Worm (Caenorhabditis elegans) whole organism, L3 larva: Measurements from ENCODE around the gene C06A1.3.

Experiments used
- ZK546.5 ChIP-seq: sonication (generic microtip); optimal IDR thresholded peaks from 2 replicates; lab custom pipeline; 2017; ENCODE audit warnings: missing biosample characterization, missing genetic modification characterization
- aly-2 ChIP-seq: fragments of 150-350 bp; optimal IDR thresholded peaks from 2 replicates; lab custom pipeline; 2014; ENCODE audit warnings: missing biosample characterization, missing genetic modification characterization
- ama-1 ChIP-seq: fragments of 150-350 bp; optimal IDR thresholded peaks from 2 replicates; lab custom pipeline; 2018
- ceh-16 ChIP-seq: sonication (generic microtip); optimal IDR thresholded peaks from 2 replicates; lab custom pipeline; 2017; ENCODE audit warnings: missing biosample characterization, missing genetic modification characterization
- ceh-28 ChIP-seq: fragments of 150-350 bp; optimal IDR thresholded peaks from 2 replicates; lab custom pipeline; 2014; ENCODE audit warnings: missing biosample characterization, missing genetic modification reagents, missing genetic modification characterization
- daf-12 ChIP-seq: fragments of 150-350 bp; optimal IDR thresholded peaks from 2 replicates; lab custom pipeline; 2014; ENCODE audit warnings: missing biosample characterization, missing genetic modification reagents, missing genetic modification characterization
- egl-27 ChIP-seq: sonication (generic microtip); optimal IDR thresholded peaks from 4 replicates; lab custom pipeline; 2017; ENCODE audit warnings: missing biosample characterization, missing genetic modification reagents, missing genetic modification characterization
- egl-5 ChIP-seq: fragments of 150-350 bp; optimal IDR thresholded peaks from 2 replicates; lab custom pipeline; 2017; ENCODE audit warnings: missing biosample characterization, missing genetic modification reagents, missing genetic modification characterization, inconsistent platforms
- elt-2 ChIP-seq: sonication (generic microtip); optimal IDR thresholded peaks from 2 replicates; lab custom pipeline; 2016; ENCODE audit warnings: missing genetic modification reagents, mild to moderate bottlenecking, missing genetic modification characterization, missing compliant biosample characterization
- elt-3 ChIP-seq, 3 experiments: fragments of 150-350 bp in 1 of 3; sonication (generic microtip) in 2 of 3; optimal IDR thresholded peaks; 2 replicates in 2 of 3; 4 replicates in 1 of 3; lab custom pipeline; 2014 to 2017; ENCODE audit warnings: missing biosample characterization in 3 of 3, missing genetic modification characterization in 3 of 3
- eor-1 ChIP-seq, 2 experiments: fragments of 150-350 bp; optimal IDR thresholded peaks; 2 replicates each; lab custom pipeline; 2014 to 2018; ENCODE audit warnings: missing biosample characterization in 2 of 2, missing genetic modification characterization in 2 of 2
- fkh-10 ChIP-seq: sonication (generic microtip); optimal IDR thresholded peaks from 2 replicates; lab custom pipeline; 2017; ENCODE audit warnings: missing biosample characterization, missing genetic modification reagents, missing genetic modification characterization
- fkh-2 ChIP-seq: fragments of 150-350 bp; optimal IDR thresholded peaks from 2 replicates; lab custom pipeline; 2014; ENCODE audit warnings: missing biosample characterization, missing genetic modification reagents, missing genetic modification characterization
- hmg-11 ChIP-seq: sonication (generic microtip); optimal IDR thresholded peaks from 2 replicates; lab custom pipeline; 2016; ENCODE audit warnings: missing genetic modification characterization, missing compliant biosample characterization
- lin-15B ChIP-seq: fragments of 150-350 bp; optimal IDR thresholded peaks from 2 replicates; lab custom pipeline; 2014; ENCODE audit warnings: missing biosample characterization, missing genetic modification characterization
- lsy-12 ChIP-seq: sonication (generic microtip); optimal IDR thresholded peaks from 2 replicates; lab custom pipeline; 2016; ENCODE audit warnings: mild to moderate bottlenecking, missing genetic modification characterization, missing compliant biosample characterization
- mml-1 ChIP-seq: fragments of 150-350 bp; sonication (generic microtip); optimal IDR thresholded peaks from 3 replicates; lab custom pipeline; 2014; ENCODE audit warnings: missing biosample characterization, missing genetic modification characterization
- nfya-1 ChIP-seq: sonication (generic microtip); optimal IDR thresholded peaks from 2 replicates; lab custom pipeline; 2017; ENCODE audit warnings: missing genetic modification characterization, mild to moderate bottlenecking, missing compliant biosample characterization, antibody characterized with exemption, moderate library complexity; ENCODE audit not compliant: insufficient read depth
- nhr-11 ChIP-seq: fragments of 150-350 bp; optimal IDR thresholded peaks from 2 replicates; lab custom pipeline; 2014; ENCODE audit warnings: missing biosample characterization, missing genetic modification characterization
- nhr-12 ChIP-seq: fragments of 150-350 bp; optimal IDR thresholded peaks from 2 replicates; lab custom pipeline; 2014; ENCODE audit warnings: missing biosample characterization, missing genetic modification characterization
- nhr-23 ChIP-seq: fragments of 150-350 bp; optimal IDR thresholded peaks from 2 replicates; lab custom pipeline; 2014; ENCODE audit warnings: missing biosample characterization, missing genetic modification reagents, missing genetic modification characterization
- nhr-237 ChIP-seq: fragments of 150-350 bp; optimal IDR thresholded peaks from 2 replicates; lab custom pipeline; 2014; ENCODE audit warnings: missing biosample characterization, missing genetic modification characterization
- nhr-25 ChIP-seq: sonication (generic microtip); optimal IDR thresholded peaks from 2 replicates; lab custom pipeline; 2017; ENCODE audit warnings: missing biosample characterization, missing genetic modification characterization
- nhr-28 ChIP-seq: fragments of 150-350 bp; optimal IDR thresholded peaks from 2 replicates; lab custom pipeline; 2014; ENCODE audit warnings: missing biosample characterization, missing genetic modification characterization
- nhr-43 ChIP-seq: sonication (generic microtip); optimal IDR thresholded peaks from 2 replicates; lab custom pipeline; 2016; ENCODE audit warnings: mild to moderate bottlenecking, missing genetic modification characterization, missing compliant biosample characterization; ENCODE audit not compliant: poor library complexity, severe bottlenecking
- nhr-67 ChIP-seq: fragments of 150-350 bp; optimal IDR thresholded peaks from 2 replicates; lab custom pipeline; 2014; ENCODE audit warnings: missing biosample characterization, missing genetic modification characterization
- nhr-77 ChIP-seq: fragments of 150-350 bp; optimal IDR thresholded peaks from 2 replicates; lab custom pipeline; 2014; ENCODE audit warnings: missing biosample characterization, missing genetic modification characterization
- pha-4 ChIP-seq: fragments of 150-350 bp; optimal IDR thresholded peaks from 2 replicates; lab custom pipeline; 2014; ENCODE audit warnings: missing biosample characterization, missing genetic modification reagents, missing genetic modification characterization
- sea-2 ChIP-seq: fragments of 150-350 bp; sonication (generic microtip); optimal IDR thresholded peaks from 4 replicates; lab custom pipeline; 2014; ENCODE audit warnings: missing biosample characterization, missing genetic modification reagents, missing genetic modification characterization
- skn-1 ChIP-seq: fragments of 150-350 bp; optimal IDR thresholded peaks from 2 replicates; lab custom pipeline; 2014; ENCODE audit warnings: missing biosample characterization, missing genetic modification characterization
- snpc-4 ChIP-seq: fragments of 150-350 bp; optimal IDR thresholded peaks from 2 replicates; lab custom pipeline; 2014; ENCODE audit warnings: missing biosample characterization, missing genetic modification characterization
- tbx-2 ChIP-seq: sonication (generic microtip); optimal IDR thresholded peaks from 2 replicates; lab custom pipeline; 2016; ENCODE audit warnings: mild to moderate bottlenecking, missing genetic modification characterization, missing compliant biosample characterization
- unc-39 ChIP-seq: sonication (generic microtip); optimal IDR thresholded peaks from 4 replicates; lab custom pipeline; 2017; ENCODE audit warnings: missing biosample characterization, missing genetic modification characterization
- ztf-11 ChIP-seq: fragments of 150-350 bp; optimal IDR thresholded peaks from 2 replicates; lab custom pipeline; 2014; ENCODE audit warnings: missing biosample characterization, missing genetic modification characterization
- ztf-4 ChIP-seq: fragments of 150-350 bp; optimal IDR thresholded peaks from 2 replicates; lab custom pipeline; 2014; ENCODE audit warnings: missing biosample characterization, missing genetic modification characterization

Gene C06A1.3

ce11 chrII:10607238-10607961 lies 35.3 kb downstream of the C06A1.3 start, which contains the start of gene ccm-3:
Gene ccm-3 (minus strand): TSS chrII:10607275.
- TF ChIP-seq nhr-23 (tag; lab: Kevin White, UChicago) (peak; percentile 5), elt-2 (peak; percentile 43), pha-4 (tag; lab: Kevin White, UChicago) (peak; percentile 80), sea-2 (GFP tag; lab: Kevin White, UChicago) (no peak), nhr-11 (tag; lab: Kevin White, UChicago) (no peak), lin-15B (tag; lab: Kevin White, UChicago) (peak; percentile 72), unc-39 (tag; lab: Kevin White, UChicago) (no peak), skn-1 (tag; lab: Kevin White, UChicago) (no peak), hmg-11 (peak; percentile 1), nfya-1 (tag; lab: Kevin White, UChicago) (peak; percentile 31), egl-5 (tag; lab: Kevin White, UChicago) (no peak)
- TF ChIP-seq, all 47 proteins: peak for 6

- TF ChIP-seq ztf-4 (tag; lab: Kevin White, UChicago) (no peak), nhr-43 (tag; lab: Kevin White, UChicago) (no peak), elt-2 (no peak), ama-1 (no peak), nhr-11 (tag; lab: Kevin White, UChicago) (no peak), mml-1 (tag; lab: Kevin White, UChicago) (no peak), tbx-2 (tag; lab: Kevin White, UChicago) (no peak), nhr-28 (no peak), skn-1 (tag; lab: Kevin White, UChicago) (no peak), egl-27 (tag; lab: Kevin White, UChicago) (no peak), nhr-23 (tag; lab: Kevin White, UChicago) (no peak), snpc-4 (tag; lab: Kevin White, UChicago) (no peak), nhr-25 (no peak), fkh-2 (no peak), fkh-10 (GFP tag; lab: Kevin White, UChicago) (no peak), nhr-12 (tag; lab: Kevin White, UChicago) (no peak)
- TF ChIP-seq, all 47 proteins: peak for 0
These were observed 36.8 kb downstream of the C06A1.3 start for ce11 chrII:10608821-10609220.

DNA sequence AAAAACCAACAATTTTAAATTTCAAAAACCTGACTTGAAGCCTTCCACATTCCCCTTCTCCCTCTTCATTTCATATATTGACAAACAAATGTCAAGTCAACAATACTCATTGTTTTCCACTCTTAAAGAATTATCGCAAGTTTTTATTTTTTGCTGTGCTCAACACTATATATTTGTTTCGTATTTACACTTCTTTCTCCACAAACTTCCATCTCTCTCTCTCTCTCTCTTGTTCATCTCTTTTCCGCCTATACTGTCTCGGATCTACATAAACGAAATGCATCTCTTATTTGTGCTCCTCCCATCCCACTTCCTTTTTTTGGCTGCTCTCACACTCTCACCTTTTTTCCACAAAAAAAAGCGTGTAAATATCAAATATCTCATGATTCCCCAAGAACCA lies 40.7 kb downstream of the C06A1.3 start, which contains the start of gene C14A4.12:
C14A4.12 (plus strand) TSS at position 301 of the 400 bp plus-strand sequence.
- TF ChIP-seq daf-12 (tag; lab: Kevin White, UChicago): no peak
- TF ChIP-seq nhr-67: no peak
- no peak for TF ChIP-seq ZK546.5 (tag; lab: Kevin White, UChicago)
- TF ChIP-seq nhr-23 (tag; lab: Kevin White, UChicago): no peak
- TF ChIP-seq nhr-237 (tag; lab: Kevin White, UChicago): no peak
- peak; percentile 90 for TF ChIP-seq pha-4 (tag; lab: Kevin White, UChicago)

ce11 chrII:10618157-10618556 lies 46.1 kb downstream of the C06A1.3 start, which contains the start of gene C14A4.13:
Gene C14A4.13 (plus strand): TSS chrII:10618457.
- no peak for TF ChIP-seq eor-1 (tag; optimal IDR thresholded peaks at IDR 0.05; lab: Kevin White, UChicago)
- no peak for TF ChIP-seq lsy-12 (tag; lab: Kevin White, UChicago)
- TF ChIP-seq egl-5 (tag; lab: Kevin White, UChicago): no peak
- no peak for TF ChIP-seq ama-1
- TF ChIP-seq hmg-11: no peak
- TF ChIP-seq ceh-28 (tag; lab: Kevin White, UChicago): no peak
- TF ChIP-seq elt-3 (tag; optimal IDR thresholded peaks at IDR 0.05; lab: Kevin White, UChicago): no peak
- TF ChIP-seq nhr-43 (tag; lab: Kevin White, UChicago): no peak
- no peak for TF ChIP-seq aly-2 (tag; lab: Kevin White, UChicago)
- no peak for TF ChIP-seq mml-1 (tag; lab: Kevin White, UChicago)
- TF ChIP-seq egl-27 (tag; lab: Kevin White, UChicago): no peak
- no peak for TF ChIP-seq ceh-16 (tag; lab: Kevin White, UChicago)
- TF ChIP-seq fkh-10 (GFP tag; lab: Kevin White, UChicago): no peak
- TF ChIP-seq nhr-77: no peak
- no peak for TF ChIP-seq ztf-11 (tag; lab: Kevin White, UChicago)
